Worm (Caenorhabditis elegans) whole organism, L3 larva: ENCODE data around the gene nspg-13.

Experiments used
- R02D3.7 ChIP-seq: fragments of 150-350 bp; optimal IDR thresholded peaks from 2 replicates; lab custom pipeline; 2014; ENCODE audit warnings: missing biosample characterization, missing genetic modification characterization
- ZK546.5 ChIP-seq: sonication (generic microtip); optimal IDR thresholded peaks from 2 replicates; lab custom pipeline; 2017; ENCODE audit warnings: missing biosample characterization, missing genetic modification characterization
- aly-2 ChIP-seq: fragments of 150-350 bp; optimal IDR thresholded peaks from 2 replicates; lab custom pipeline; 2014; ENCODE audit warnings: missing biosample characterization, missing genetic modification characterization
- ama-1 ChIP-seq: fragments of 150-350 bp; optimal IDR thresholded peaks from 2 replicates; lab custom pipeline; 2018
- ceh-16 ChIP-seq: sonication (generic microtip); optimal IDR thresholded peaks from 2 replicates; lab custom pipeline; 2017; ENCODE audit warnings: missing biosample characterization, missing genetic modification characterization
- ceh-28 ChIP-seq: fragments of 150-350 bp; optimal IDR thresholded peaks from 2 replicates; lab custom pipeline; 2014; ENCODE audit warnings: missing biosample characterization, missing genetic modification reagents, missing genetic modification characterization
- ceh-82 ChIP-seq: fragments of 150-350 bp; optimal IDR thresholded peaks from 2 replicates; lab custom pipeline; 2014; ENCODE audit warnings: missing biosample characterization, missing genetic modification characterization
- ceh-9 ChIP-seq: sonication (generic microtip); optimal IDR thresholded peaks from 2 replicates; lab custom pipeline; 2018; ENCODE audit warnings: missing biosample characterization, missing genetic modification characterization
- daf-12 ChIP-seq: fragments of 150-350 bp; optimal IDR thresholded peaks from 2 replicates; lab custom pipeline; 2014; ENCODE audit warnings: missing biosample characterization, missing genetic modification reagents, missing genetic modification characterization
- egl-27 ChIP-seq: sonication (generic microtip); optimal IDR thresholded peaks from 4 replicates; lab custom pipeline; 2017; ENCODE audit warnings: missing biosample characterization, missing genetic modification reagents, missing genetic modification characterization
- egl-5 ChIP-seq: fragments of 150-350 bp; optimal IDR thresholded peaks from 2 replicates; lab custom pipeline; 2017; ENCODE audit warnings: missing biosample characterization, missing genetic modification reagents, missing genetic modification characterization, inconsistent platforms
- elt-1 ChIP-seq: fragments of 150-350 bp; optimal IDR thresholded peaks from 2 replicates; lab custom pipeline; 2014; ENCODE audit warnings: missing biosample characterization, missing genetic modification characterization
- elt-2 ChIP-seq: sonication (generic microtip); optimal IDR thresholded peaks from 2 replicates; lab custom pipeline; 2016; ENCODE audit warnings: missing genetic modification reagents, mild to moderate bottlenecking, missing genetic modification characterization, missing compliant biosample characterization
- elt-3 ChIP-seq, 3 experiments: fragments of 150-350 bp in 1 of 3; sonication (generic microtip) in 2 of 3; optimal IDR thresholded peaks; 2 replicates in 2 of 3; 4 replicates in 1 of 3; lab custom pipeline; 2014 to 2017; ENCODE audit warnings: missing biosample characterization in 3 of 3, missing genetic modification characterization in 3 of 3
- eor-1 ChIP-seq, 2 experiments: fragments of 150-350 bp; optimal IDR thresholded peaks; 2 replicates each; lab custom pipeline; 2014 to 2018; ENCODE audit warnings: missing biosample characterization in 2 of 2, missing genetic modification characterization in 2 of 2
- fkh-10 ChIP-seq: sonication (generic microtip); optimal IDR thresholded peaks from 2 replicates; lab custom pipeline; 2017; ENCODE audit warnings: missing biosample characterization, missing genetic modification reagents, missing genetic modification characterization
- fkh-2 ChIP-seq: fragments of 150-350 bp; optimal IDR thresholded peaks from 2 replicates; lab custom pipeline; 2014; ENCODE audit warnings: missing biosample characterization, missing genetic modification reagents, missing genetic modification characterization
- fos-1 ChIP-seq: fragments of 150-350 bp; optimal IDR thresholded peaks from 2 replicates; lab custom pipeline; 2014; ENCODE audit warnings: missing biosample characterization, missing genetic modification characterization
- hmg-11 ChIP-seq: sonication (generic microtip); optimal IDR thresholded peaks from 2 replicates; lab custom pipeline; 2016; ENCODE audit warnings: missing genetic modification characterization, missing compliant biosample characterization
- jun-1 ChIP-seq: fragments of 150-350 bp; optimal IDR thresholded peaks from 2 replicates; lab custom pipeline; 2014; ENCODE audit warnings: missing biosample characterization, missing genetic modification reagents, missing genetic modification characterization
- lin-15B ChIP-seq: fragments of 150-350 bp; optimal IDR thresholded peaks from 2 replicates; lab custom pipeline; 2014; ENCODE audit warnings: missing biosample characterization, missing genetic modification characterization
- lin-39 ChIP-seq: fragments of 150-350 bp; optimal IDR thresholded peaks from 2 replicates; lab custom pipeline; 2018; ENCODE audit warnings: missing biosample characterization, missing genetic modification reagents, missing genetic modification characterization
- lsy-12 ChIP-seq: sonication (generic microtip); optimal IDR thresholded peaks from 2 replicates; lab custom pipeline; 2016; ENCODE audit warnings: mild to moderate bottlenecking, missing genetic modification characterization, missing compliant biosample characterization
- mdl-1 ChIP-seq: fragments of 150-350 bp; optimal IDR thresholded peaks from 2 replicates; lab custom pipeline; 2014; ENCODE audit warnings: missing biosample characterization, missing genetic modification characterization
- mml-1 ChIP-seq: fragments of 150-350 bp; sonication (generic microtip); optimal IDR thresholded peaks from 3 replicates; lab custom pipeline; 2014; ENCODE audit warnings: missing biosample characterization, missing genetic modification characterization
- nfya-1 ChIP-seq: sonication (generic microtip); optimal IDR thresholded peaks from 2 replicates; lab custom pipeline; 2017; ENCODE audit warnings: missing genetic modification characterization, mild to moderate bottlenecking, missing compliant biosample characterization, antibody characterized with exemption, moderate library complexity; ENCODE audit not compliant: insufficient read depth
- nhr-11 ChIP-seq: fragments of 150-350 bp; optimal IDR thresholded peaks from 2 replicates; lab custom pipeline; 2014; ENCODE audit warnings: missing biosample characterization, missing genetic modification characterization
- nhr-12 ChIP-seq: fragments of 150-350 bp; optimal IDR thresholded peaks from 2 replicates; lab custom pipeline; 2014; ENCODE audit warnings: missing biosample characterization, missing genetic modification characterization
- nhr-23 ChIP-seq: fragments of 150-350 bp; optimal IDR thresholded peaks from 2 replicates; lab custom pipeline; 2014; ENCODE audit warnings: missing biosample characterization, missing genetic modification reagents, missing genetic modification characterization
- nhr-237 ChIP-seq: fragments of 150-350 bp; optimal IDR thresholded peaks from 2 replicates; lab custom pipeline; 2014; ENCODE audit warnings: missing biosample characterization, missing genetic modification characterization
- nhr-25 ChIP-seq: sonication (generic microtip); optimal IDR thresholded peaks from 2 replicates; lab custom pipeline; 2017; ENCODE audit warnings: missing biosample characterization, missing genetic modification characterization
- nhr-28 ChIP-seq: fragments of 150-350 bp; optimal IDR thresholded peaks from 2 replicates; lab custom pipeline; 2014; ENCODE audit warnings: missing biosample characterization, missing genetic modification characterization
- nhr-43 ChIP-seq: sonication (generic microtip); optimal IDR thresholded peaks from 2 replicates; lab custom pipeline; 2016; ENCODE audit warnings: mild to moderate bottlenecking, missing genetic modification characterization, missing compliant biosample characterization; ENCODE audit not compliant: poor library complexity, severe bottlenecking
- nhr-67 ChIP-seq: fragments of 150-350 bp; optimal IDR thresholded peaks from 2 replicates; lab custom pipeline; 2014; ENCODE audit warnings: missing biosample characterization, missing genetic modification characterization
- nhr-76 ChIP-seq: fragments of 150-350 bp; sonication (generic microtip); optimal IDR thresholded peaks from 5 replicates; lab custom pipeline; 2014; ENCODE audit warnings: missing biosample characterization, missing genetic modification characterization
- nhr-77 ChIP-seq: fragments of 150-350 bp; optimal IDR thresholded peaks from 2 replicates; lab custom pipeline; 2014; ENCODE audit warnings: missing biosample characterization, missing genetic modification characterization
- pha-4 ChIP-seq: fragments of 150-350 bp; optimal IDR thresholded peaks from 2 replicates; lab custom pipeline; 2014; ENCODE audit warnings: missing biosample characterization, missing genetic modification reagents, missing genetic modification characterization
- pqm-1 ChIP-seq: fragments of 150-350 bp; optimal IDR thresholded peaks from 2 replicates; lab custom pipeline; 2017; ENCODE audit warnings: missing biosample characterization, missing genetic modification characterization, inconsistent platforms
- sea-2 ChIP-seq: fragments of 150-350 bp; sonication (generic microtip); optimal IDR thresholded peaks from 4 replicates; lab custom pipeline; 2014; ENCODE audit warnings: missing biosample characterization, missing genetic modification reagents, missing genetic modification characterization
- skn-1 ChIP-seq: fragments of 150-350 bp; optimal IDR thresholded peaks from 2 replicates; lab custom pipeline; 2014; ENCODE audit warnings: missing biosample characterization, missing genetic modification characterization
- snpc-4 ChIP-seq: fragments of 150-350 bp; optimal IDR thresholded peaks from 2 replicates; lab custom pipeline; 2014; ENCODE audit warnings: missing biosample characterization, missing genetic modification characterization
- tbx-2 ChIP-seq: sonication (generic microtip); optimal IDR thresholded peaks from 2 replicates; lab custom pipeline; 2016; ENCODE audit warnings: mild to moderate bottlenecking, missing genetic modification characterization, missing compliant biosample characterization
- unc-39 ChIP-seq: sonication (generic microtip); optimal IDR thresholded peaks from 4 replicates; lab custom pipeline; 2017; ENCODE audit warnings: missing biosample characterization, missing genetic modification characterization
- unc-62 ChIP-seq: fragments of 150-350 bp; sonication (generic microtip); optimal IDR thresholded peaks from 4 replicates; lab custom pipeline; 2014; ENCODE audit warnings: missing biosample characterization, missing genetic modification reagents, missing genetic modification characterization
- zag-1 ChIP-seq: fragments of 150-350 bp; optimal IDR thresholded peaks from 2 replicates; lab custom pipeline; 2014; ENCODE audit warnings: missing biosample characterization, missing genetic modification characterization
- ztf-11 ChIP-seq: fragments of 150-350 bp; optimal IDR thresholded peaks from 2 replicates; lab custom pipeline; 2014; ENCODE audit warnings: missing biosample characterization, missing genetic modification characterization
- ztf-4 ChIP-seq: fragments of 150-350 bp; optimal IDR thresholded peaks from 2 replicates; lab custom pipeline; 2014; ENCODE audit warnings: missing biosample characterization, missing genetic modification characterization

nspg-13 gene

ce11 chrX:5213565-5213964 is 41.4 kb upstream of the nspg-13 start:
- TF ChIP-seq jun-1 (peak; percentile 47), eor-1 (tag; optimal IDR thresholded peaks at IDR 0.05; lab: Kevin White, UChicago) (no peak), nhr-77 (tag; lab: Kevin White, UChicago) (no peak), snpc-4 (tag; lab: Kevin White, UChicago) (no peak), mdl-1 (tag; lab: Kevin White, UChicago) (no peak), nhr-43 (tag; lab: Kevin White, UChicago) (peak; percentile 66), daf-12 (no peak), nhr-25 (tag; lab: Kevin White, UChicago) (no peak), ama-1 (lab: Kevin White, UChicago) (no peak), R02D3.7 (tag; lab: Kevin White, UChicago) (no peak), unc-39 (tag; lab: Kevin White, UChicago) (no peak), ztf-11 (tag; lab: Kevin White, UChicago) (no peak), nhr-11 (tag; lab: Kevin White, UChicago) (no peak), lsy-12 (tag; lab: Kevin White, UChicago) (no peak), ztf-4 (no peak), lin-15B (tag; lab: Kevin White, UChicago) (no peak), nfya-1 (tag; lab: Kevin White, UChicago) (no peak), sea-2 (GFP tag; lab: Kevin White, UChicago) (no peak), hmg-11 (tag; lab: Kevin White, UChicago) (no peak), nhr-28 (no peak), unc-62 (GFP tag; lab: Kevin White, UChicago) (no peak), lin-39 (tag; lab: Kevin White, UChicago) (no peak), ceh-82 (tag; lab: Kevin White, UChicago) (no peak), skn-1 (tag; lab: Kevin White, UChicago) (peak; percentile 8), pha-4 (peak; percentile 24), ceh-9 (tag; lab: Kevin White, UChicago) (no peak), mml-1 (tag; lab: Kevin White, UChicago) (no peak), nhr-237 (tag; lab: Kevin White, UChicago) (no peak), pqm-1 (peak; percentile 98), nhr-67 (tag; lab: Kevin White, UChicago) (no peak), fkh-2 (tag; lab: Kevin White, UChicago) (no peak), elt-1 (tag; lab: Kevin White, UChicago) (no peak), fos-1 (tag; lab: Kevin White, UChicago) (no peak), zag-1 (tag; lab: Kevin White, UChicago) (no peak), aly-2 (tag; lab: Kevin White, UChicago) (no peak), tbx-2 (tag; lab: Kevin White, UChicago) (no peak), ceh-16 (tag; lab: Kevin White, UChicago) (no peak), fkh-10 (GFP tag; lab: Kevin White, UChicago) (no peak), ZK546.5 (no peak), elt-2 (tag; lab: Kevin White, UChicago) (peak; percentile 98), egl-5 (no peak), nhr-12 (tag; lab: Kevin White, UChicago) (no peak), egl-27 (tag; lab: Kevin White, UChicago) (no peak), ceh-28 (tag; lab: Kevin White, UChicago) (peak; percentile 29), elt-3 (tag; optimal IDR thresholded peaks at IDR 0.05; lab: Kevin White, UChicago) (no peak), nhr-76 (no peak), nhr-23 (tag; lab: Kevin White, UChicago) (no peak)
